Worm (Caenorhabditis elegans) whole organism, L2 larva: ENCODE measurements around the gene E04F6.8.

Experiments
- C34F6.9 ChIP-seq: fragments of 150-350 bp; optimal IDR thresholded peaks from 2 replicates; lab custom pipeline; 2014; ENCODE audit warnings: missing biosample characterization, missing genetic modification characterization
- F13H6.1 ChIP-seq: sonication (generic microtip); optimal IDR thresholded peaks from 2 replicates; lab custom pipeline; 2016; ENCODE audit warnings: missing genetic modification characterization, missing compliant biosample characterization
- R02D3.7 ChIP-seq: fragments of 150-350 bp; optimal IDR thresholded peaks from 2 replicates; lab custom pipeline; 2014; ENCODE audit warnings: missing biosample characterization, missing genetic modification characterization
- Y55F3AM.14 ChIP-seq: fragments of 200-800 bp; sonication (Bioruptor generic); optimal IDR thresholded peaks from 2 replicates; lab custom pipeline; 2018; ENCODE audit warnings: mild to moderate bottlenecking, missing genetic modification characterization, missing compliant biosample characterization
- ZK546.5 ChIP-seq: sonication (generic microtip); optimal IDR thresholded peaks from 2 replicates; lab custom pipeline; 2017; ENCODE audit warnings: missing biosample characterization, missing genetic modification characterization
- alr-1 ChIP-seq: fragments of 150-350 bp; optimal IDR thresholded peaks from 2 replicates; lab custom pipeline; 2014; ENCODE audit warnings: missing biosample characterization, missing genetic modification characterization
- ama-1 ChIP-seq: fragments of 150-350 bp; optimal IDR thresholded peaks from 2 replicates; lab custom pipeline; 2018; ENCODE audit warnings: inconsistent platforms
- blmp-1 ChIP-seq: sonication (generic microtip); optimal IDR thresholded peaks from 2 replicates; lab custom pipeline; 2017; ENCODE audit warnings: missing genetic modification characterization, mild to moderate bottlenecking, missing compliant biosample characterization, antibody characterized with exemption, moderate library complexity; ENCODE audit not compliant: insufficient read depth
- ceh-16 ChIP-seq: fragments of 150-350 bp; optimal IDR thresholded peaks from 2 replicates; lab custom pipeline; 2014; ENCODE audit warnings: missing biosample characterization, missing genetic modification characterization
- crh-2 ChIP-seq: sonication (generic microtip); optimal IDR thresholded peaks from 2 replicates; lab custom pipeline; 2017; ENCODE audit warnings: missing biosample characterization, missing genetic modification characterization
- dmd-4 ChIP-seq: sonication (generic microtip); optimal IDR thresholded peaks from 2 replicates; lab custom pipeline; 2017; ENCODE audit warnings: missing biosample characterization, missing genetic modification characterization
- elt-3 ChIP-seq: sonication (generic microtip); optimal IDR thresholded peaks from 2 replicates; lab custom pipeline; 2017; ENCODE audit warnings: missing biosample characterization, missing genetic modification characterization
- fos-1 ChIP-seq: fragments of 150-350 bp; optimal IDR thresholded peaks from 2 replicates; lab custom pipeline; 2014; ENCODE audit warnings: missing biosample characterization, missing genetic modification characterization
- gmeb-1 ChIP-seq: fragments of 150-350 bp; optimal IDR thresholded peaks from 2 replicates; lab custom pipeline; 2014; ENCODE audit warnings: missing biosample characterization, missing genetic modification characterization
- lin-13 ChIP-seq: fragments of 150-350 bp; optimal IDR thresholded peaks from 2 replicates; lab custom pipeline; 2014; ENCODE audit warnings: missing biosample characterization, missing genetic modification reagents, missing genetic modification characterization
- lin-39 ChIP-seq: fragments of 150-350 bp; optimal IDR thresholded peaks from 2 replicates; lab custom pipeline; 2014; ENCODE audit warnings: missing biosample characterization, missing genetic modification reagents, missing genetic modification characterization
- lsy-2 ChIP-seq, 2 experiments: fragments of 150-350 bp in 1 of 2; sonication (generic microtip) in 1 of 2; optimal IDR thresholded peaks; 2 replicates each; lab custom pipeline; 2014 to 2017; ENCODE audit warnings: missing biosample characterization in 2 of 2, missing genetic modification characterization in 2 of 2
- mab-5 ChIP-seq: fragments of 150-350 bp; optimal IDR thresholded peaks from 2 replicates; lab custom pipeline; 2014; ENCODE audit warnings: missing biosample characterization, missing genetic modification characterization
- mbf-1 ChIP-seq: sonication (generic microtip); optimal IDR thresholded peaks from 2 replicates; lab custom pipeline; 2017; ENCODE audit warnings: missing biosample characterization, missing genetic modification characterization
- mdl-1 ChIP-seq, 2 experiments: fragments of 150-350 bp in 1 of 2; sonication (generic microtip) in 1 of 2; optimal IDR thresholded peaks; 2 replicates each; lab custom pipeline; 2017; ENCODE audit warnings: missing biosample characterization in 2 of 2, missing genetic modification characterization in 2 of 2
- nhr-10 ChIP-seq: sonication (generic microtip); optimal IDR thresholded peaks from 2 replicates; lab custom pipeline; 2017; ENCODE audit warnings: missing biosample characterization, missing genetic modification characterization
- nhr-11 ChIP-seq: fragments of 150-350 bp; optimal IDR thresholded peaks from 2 replicates; lab custom pipeline; 2014; ENCODE audit warnings: missing biosample characterization, missing genetic modification characterization
- nhr-12 ChIP-seq: fragments of 150-350 bp; optimal IDR thresholded peaks from 2 replicates; lab custom pipeline; 2014; ENCODE audit warnings: missing biosample characterization, missing genetic modification characterization
- nhr-237 ChIP-seq: fragments of 150-350 bp; optimal IDR thresholded peaks from 2 replicates; lab custom pipeline; 2014; ENCODE audit warnings: missing biosample characterization, missing genetic modification characterization
- nhr-25 ChIP-seq: fragments of 150-350 bp; sonication (generic microtip); optimal IDR thresholded peaks from 3 replicates; lab custom pipeline; 2014; ENCODE audit warnings: missing biosample characterization, missing genetic modification characterization
- nhr-6 ChIP-seq: fragments of 150-350 bp; optimal IDR thresholded peaks from 2 replicates; lab custom pipeline; 2014; ENCODE audit warnings: missing biosample characterization, missing genetic modification characterization
- nhr-77 ChIP-seq: fragments of 150-350 bp; optimal IDR thresholded peaks from 2 replicates; lab custom pipeline; 2014; ENCODE audit warnings: missing biosample characterization, missing genetic modification characterization
- sem-4 ChIP-seq: fragments of 150-350 bp; optimal IDR thresholded peaks from 2 replicates; lab custom pipeline; 2014; ENCODE audit warnings: missing biosample characterization, missing genetic modification reagents, missing genetic modification characterization
- sma-3 ChIP-seq: sonication (generic microtip); optimal IDR thresholded peaks from 2 replicates; lab custom pipeline; 2016; ENCODE audit warnings: missing genetic modification reagents, missing genetic modification characterization, missing compliant biosample characterization
- sma-9 ChIP-seq, 2 experiments: fragments of 150-350 bp in 1 of 2; sonication (generic microtip) in 1 of 2; optimal IDR thresholded peaks; 2 replicates each; lab custom pipeline; 2014 to 2016; ENCODE audit warnings: missing genetic modification characterization in 2 of 2, mild to moderate bottlenecking in 1 of 2, missing biosample characterization in 1 of 2, missing compliant biosample characterization in 1 of 2, missing genetic modification reagents in 1 of 2, moderate library complexity in 1 of 2
- snpc-4 ChIP-seq: fragments of 150-350 bp; optimal IDR thresholded peaks from 2 replicates; lab custom pipeline; 2014; ENCODE audit warnings: missing biosample characterization, missing genetic modification characterization
- unc-39 ChIP-seq: fragments of 150-350 bp; optimal IDR thresholded peaks from 2 replicates; lab custom pipeline; 2014; ENCODE audit warnings: missing biosample characterization, missing genetic modification characterization
- unc-62 ChIP-seq: fragments of 150-350 bp; optimal IDR thresholded peaks from 2 replicates; lab custom pipeline; 2014; ENCODE audit warnings: missing biosample characterization, missing genetic modification reagents, missing genetic modification characterization
- zag-1 ChIP-seq: fragments of 150-350 bp; optimal IDR thresholded peaks from 2 replicates; lab custom pipeline; 2014; ENCODE audit warnings: missing biosample characterization, missing genetic modification characterization
- ztf-11 ChIP-seq: sonication (generic microtip); optimal IDR thresholded peaks from 2 replicates; lab custom pipeline; 2017; ENCODE audit warnings: missing biosample characterization, missing genetic modification characterization
- ztf-4 ChIP-seq: fragments of 150-350 bp; optimal IDR thresholded peaks from 2 replicates; lab custom pipeline; 2014; ENCODE audit warnings: missing biosample characterization, missing genetic modification characterization

E04F6.8 gene

ce11 chrII:7205388-7205787 lies 5.8 kb downstream of the E04F6.8 start, which contains the start of gene srd-59:
srd-59 (plus strand) TSS chrII:7205688.
- TF ChIP-seq lin-39 (tag; lab: Kevin White, UChicago) (no peak), ZK546.5 (tag; lab: Kevin White, UChicago) (no peak), blmp-1 (tag; lab: Kevin White, UChicago) (no peak), ztf-11 (no peak), sma-9 (GFP tag; optimal IDR thresholded peaks at IDR 0.05; lab: Kevin White, UChicago) (no peak), sma-9 (tag; optimal IDR thresholded peaks at IDR 0.05; lab: Kevin White, UChicago) (no peak), dmd-4 (tag; lab: Kevin White, UChicago) (no peak), ztf-4 (tag; lab: Kevin White, UChicago) (no peak), nhr-77 (tag; lab: Kevin White, UChicago) (no peak), snpc-4 (tag; lab: Kevin White, UChicago) (no peak), mdl-1 (tag; optimal IDR thresholded peaks at IDR 0.05; lab: Kevin White, UChicago) (no peak), mab-5 (tag; lab: Kevin White, UChicago) (no peak), C34F6.9 (no peak), unc-39 (tag; lab: Kevin White, UChicago) (no peak), alr-1 (no peak), lsy-2 (tag; optimal IDR thresholded peaks at IDR 0.05; lab: Kevin White, UChicago) (no peak), ama-1 (lab: Kevin White, UChicago) (no peak), nhr-6 (tag; lab: Kevin White, UChicago) (no peak), zag-1 (no peak), R02D3.7 (tag; lab: Kevin White, UChicago) (no peak)

- no peak for TF ChIP-seq mbf-1 (tag; lab: Kevin White, UChicago)
- no peak for TF ChIP-seq mab-5 (tag; lab: Kevin White, UChicago)
- TF ChIP-seq unc-62 (GFP tag; lab: Kevin White, UChicago) = no peak
- no peak for TF ChIP-seq nhr-25
- no peak for TF ChIP-seq Y55F3AM.14 (GFP tag; lab: Kevin White, UChicago)
- TF ChIP-seq lin-13 (GFP tag; lab: Kevin White, UChicago) = no peak
- no peak for TF ChIP-seq ZK546.5 (tag; lab: Kevin White, UChicago)
- no peak for TF ChIP-seq ztf-11
- TF ChIP-seq F13H6.1 = no peak
- TF ChIP-seq nhr-237 (tag; lab: Kevin White, UChicago) = no peak
- TF ChIP-seq ama-1 (lab: Kevin White, UChicago) = no peak
- TF ChIP-seq gmeb-1 (tag; lab: Kevin White, UChicago) = no peak
- TF ChIP-seq nhr-10 (tag; lab: Kevin White, UChicago) = no peak
- TF ChIP-seq mdl-1 (tag; optimal IDR thresholded peaks at IDR 0.05; lab: Kevin White, UChicago) = no peak
Observed at ce11 chrII:7204951-7205350, 6.2 kb downstream of the E04F6.8 start, which contains the start of gene srd-58. srd-58 (minus strand) TSS chrII:7205051.

ce11 chrII:7203110-7203509 lies 8.1 kb downstream of the E04F6.8 start, which contains the start of gene srd-56:
srd-56 (minus strand) TSS chrII:7203210.
- TF ChIP-seq elt-3 (tag; lab: Kevin White, UChicago) (no peak), ceh-16 (tag; lab: Kevin White, UChicago) (no peak), nhr-237 (tag; lab: Kevin White, UChicago) (no peak), alr-1 (no peak), nhr-25 (no peak), mbf-1 (tag; lab: Kevin White, UChicago) (no peak), crh-2 (tag; lab: Kevin White, UChicago) (no peak), nhr-12 (tag; lab: Kevin White, UChicago) (no peak), lin-13 (GFP tag; lab: Kevin White, UChicago) (no peak), blmp-1 (tag; lab: Kevin White, UChicago) (no peak), sma-9 (GFP tag; optimal IDR thresholded peaks at IDR 0.05; lab: Kevin White, UChicago) (no peak), sma-9 (tag; optimal IDR thresholded peaks at IDR 0.05; lab: Kevin White, UChicago) (no peak), dmd-4 (tag; lab: Kevin White, UChicago) (no peak), sem-4 (tag; lab: Kevin White, UChicago) (no peak), sma-3 (GFP tag; lab: Kevin White, UChicago) (no peak), nhr-11 (tag; lab: Kevin White, UChicago) (no peak), R02D3.7 (tag; lab: Kevin White, UChicago) (no peak), fos-1 (tag; lab: Kevin White, UChicago) (no peak)
